Fruit fly (Drosophila melanogaster): ENCODE measurements around the gene CG14342.

dm6 chr2L:1158519-1159319, 45.3 kb upstream of the CG14342 start, which contains the start of gene Tango14:
- TF ChIP-seq Eip93F (GFP tag; optimal IDR thresholded peaks at IDR 0.05) (no peak), OdsH (GFP tag; optimal IDR thresholded peaks at IDR 0.05) (no peak), fd85E (GFP tag; optimal IDR thresholded peaks at IDR 0.05) (no peak), CG16779 (tag; optimal IDR thresholded peaks at IDR 0.05) (no peak), CG7368 (GFP tag; optimal IDR thresholded peaks at IDR 0.05) (no peak), CG11762 (GFP tag; optimal IDR thresholded peaks at IDR 0.05; ENCODE audit: insufficient read depth) (no peak)
